Worm (Caenorhabditis elegans) whole organism, late embryonic: ENCODE results near the gene mrpl-11.
A peak's percentile ranks its signal among the peaks of the same experiment; 100 is the strongest.

Source experiments
- F13H6.1 ChIP-seq: sonication (generic microtip); optimal IDR thresholded peaks from 2 replicates; lab custom pipeline; 2016; ENCODE audit warnings: missing genetic modification characterization, missing compliant biosample characterization
- K02D7.2 ChIP-seq: sonication (generic microtip); optimal IDR thresholded peaks from 2 replicates; lab custom pipeline; 2017; ENCODE audit warnings: mild to moderate bottlenecking, missing genetic modification characterization, missing compliant biosample characterization
- Y22D7AL.16 ChIP-seq: sonication (generic microtip); optimal IDR thresholded peaks from 2 replicates; lab custom pipeline; 2016; ENCODE audit warnings: missing genetic modification characterization, missing compliant biosample characterization
- ceh-14 ChIP-seq: sonication (generic microtip); optimal IDR thresholded peaks from 2 replicates; lab custom pipeline; 2016; ENCODE audit warnings: missing genotype, missing genetic modification characterization, missing compliant biosample characterization
- ceh-18 ChIP-seq: sonication (generic microtip); optimal IDR thresholded peaks from 2 replicates; lab custom pipeline; 2016; ENCODE audit warnings: missing genetic modification characterization, missing compliant biosample characterization
- ceh-19 ChIP-seq: fragments of 200-800 bp; sonication (Bioruptor generic); optimal IDR thresholded peaks from 2 replicates; lab custom pipeline; 2018; ENCODE audit warnings: mild to moderate bottlenecking, missing genetic modification characterization, missing compliant biosample characterization
- ceh-31 ChIP-seq: sonication (generic microtip); optimal IDR thresholded peaks from 2 replicates; lab custom pipeline; 2016; ENCODE audit warnings: missing genetic modification characterization, missing compliant biosample characterization
- ceh-45 ChIP-seq: fragments of 200-800 bp; sonication (Bioruptor generic); IDR thresholded peaks from 2 replicates; pipeline ENCODE4 v1.3.6; 2022; ENCODE audit warnings: missing genetic modification reagents, missing genetic modification characterization, missing compliant biosample characterization
- ceh-48 ChIP-seq: sonication (generic microtip); optimal IDR thresholded peaks from 2 replicates; lab custom pipeline; 2016; ENCODE audit warnings: missing genetic modification characterization, inconsistent platforms, missing compliant biosample characterization
- ceh-9 ChIP-seq: sonication (generic microtip); optimal IDR thresholded peaks from 2 replicates; lab custom pipeline; 2016; ENCODE audit warnings: mild to moderate bottlenecking, missing genetic modification characterization, inconsistent platforms, missing compliant biosample characterization
- dve-1 ChIP-seq: sonication (generic microtip); optimal IDR thresholded peaks from 2 replicates; lab custom pipeline; 2017; ENCODE audit warnings: antibody characterized with exemption, mild to moderate bottlenecking, missing genetic modification characterization, missing compliant biosample characterization
- elt-2 ChIP-seq: sonication (generic microtip); optimal IDR thresholded peaks from 2 replicates; lab custom pipeline; 2016; ENCODE audit warnings: missing genetic modification reagents, missing genetic modification characterization, missing compliant biosample characterization
- eyg-1 ChIP-seq: sonication (generic microtip); optimal IDR thresholded peaks from 2 replicates; lab custom pipeline; 2016; ENCODE audit warnings: missing genotype, missing genetic modification characterization, missing compliant biosample characterization
- fax-1 ChIP-seq: sonication (generic microtip); optimal IDR thresholded peaks from 2 replicates; lab custom pipeline; 2016; ENCODE audit warnings: missing genotype, missing genetic modification characterization, missing compliant biosample characterization
- fkh-10 ChIP-seq: fragments of 150-350 bp; optimal IDR thresholded peaks from 2 replicates; lab custom pipeline; 2014; ENCODE audit warnings: missing biosample characterization, missing genetic modification reagents, missing genetic modification characterization
- hlh-13 ChIP-seq: fragments of 200-800 bp; sonication (Bioruptor generic); optimal IDR thresholded peaks from 2 replicates; lab custom pipeline; 2018; ENCODE audit warnings: mild to moderate bottlenecking, missing genetic modification characterization, missing compliant biosample characterization
- hlh-15 ChIP-seq: sonication (generic microtip); optimal IDR thresholded peaks from 2 replicates; lab custom pipeline; 2016; ENCODE audit warnings: missing genetic modification characterization, missing compliant biosample characterization
- hlh-8 ChIP-seq: sonication (generic microtip); optimal IDR thresholded peaks from 2 replicates; lab custom pipeline; 2016; ENCODE audit warnings: missing genotype, missing genetic modification characterization, missing compliant biosample characterization
- nhr-11 ChIP-seq: fragments of 150-350 bp; optimal IDR thresholded peaks from 2 replicates; lab custom pipeline; 2014; ENCODE audit warnings: missing biosample characterization, missing genetic modification characterization
- nhr-232 ChIP-seq: sonication (generic microtip); optimal IDR thresholded peaks from 2 replicates; lab custom pipeline; 2016; ENCODE audit warnings: missing genetic modification characterization, missing compliant biosample characterization
- odd-2 ChIP-seq: sonication (generic microtip); optimal IDR thresholded peaks from 2 replicates; lab custom pipeline; 2017; ENCODE audit warnings: antibody characterized with exemption, mild to moderate bottlenecking, missing genetic modification characterization, missing compliant biosample characterization
- pag-3 ChIP-seq: sonication (generic microtip); optimal IDR thresholded peaks from 2 replicates; lab custom pipeline; 2016; ENCODE audit warnings: missing compliant biosample characterization, missing genetic modification characterization, borderline replicate concordance
- pax-1 ChIP-seq: fragments of 150-350 bp; optimal IDR thresholded peaks from 2 replicates; lab custom pipeline; 2014; ENCODE audit warnings: missing biosample characterization, missing genetic modification characterization
- pha-2 ChIP-seq: sonication (generic microtip); optimal IDR thresholded peaks from 2 replicates; lab custom pipeline; 2017; ENCODE audit warnings: mild to moderate bottlenecking, missing genetic modification characterization, missing compliant biosample characterization
- pha-4 ChIP-seq: fragments of 150-350 bp; optimal IDR thresholded peaks from 2 replicates; lab custom pipeline; 2018; ENCODE audit warnings: missing biosample characterization, missing genetic modification reagents, missing genetic modification characterization
- pqm-1 ChIP-seq: sonication (generic microtip); optimal IDR thresholded peaks from 2 replicates; lab custom pipeline; 2016; ENCODE audit warnings: missing genetic modification characterization, missing compliant biosample characterization
- pros-1 ChIP-seq: fragments of 150-350 bp; optimal IDR thresholded peaks from 2 replicates; lab custom pipeline; 2014; ENCODE audit warnings: missing biosample characterization, missing genetic modification reagents, missing genetic modification characterization
- ref-2 ChIP-seq: sonication (generic microtip); optimal IDR thresholded peaks from 2 replicates; lab custom pipeline; 2016; ENCODE audit warnings: missing genetic modification characterization, missing compliant biosample characterization
- rnt-1 ChIP-seq: sonication (generic microtip); optimal IDR thresholded peaks from 2 replicates; lab custom pipeline; 2016; ENCODE audit warnings: missing genetic modification characterization, missing compliant biosample characterization
- sox-4 ChIP-seq: sonication (generic microtip); optimal IDR thresholded peaks from 2 replicates; lab custom pipeline; 2017; ENCODE audit warnings: mild to moderate bottlenecking, missing genetic modification characterization, inconsistent platforms, missing compliant biosample characterization
- tbx-2 ChIP-seq: sonication (generic microtip); optimal IDR thresholded peaks from 2 replicates; lab custom pipeline; 2016; ENCODE audit warnings: missing genetic modification characterization, missing compliant biosample characterization
- unc-42 ChIP-seq: sonication (generic microtip); optimal IDR thresholded peaks from 2 replicates; lab custom pipeline; 2016; ENCODE audit warnings: missing genotype, missing genetic modification characterization, missing compliant biosample characterization
- zip-5 ChIP-seq: sonication (generic microtip); optimal IDR thresholded peaks from 2 replicates; lab custom pipeline; 2016; ENCODE audit warnings: missing genetic modification characterization, missing compliant biosample characterization
- ztf-16 ChIP-seq: sonication (generic microtip); optimal IDR thresholded peaks from 2 replicates; lab custom pipeline; 2017; ENCODE audit warnings: missing genetic modification characterization, missing compliant biosample characterization

The mrpl-11 gene

ce11 chrIII:8743796-8744404 is 26.5 kb downstream of the mrpl-11 start, which contains the start of gene ZK370.6:
ZK370.6 (minus strand) TSS chrIII:8743846.
- peak; percentile 91 for TF ChIP-seq unc-42
- no peak for TF ChIP-seq pha-4 (tag; lab: Kevin White, UChicago)

DNA sequence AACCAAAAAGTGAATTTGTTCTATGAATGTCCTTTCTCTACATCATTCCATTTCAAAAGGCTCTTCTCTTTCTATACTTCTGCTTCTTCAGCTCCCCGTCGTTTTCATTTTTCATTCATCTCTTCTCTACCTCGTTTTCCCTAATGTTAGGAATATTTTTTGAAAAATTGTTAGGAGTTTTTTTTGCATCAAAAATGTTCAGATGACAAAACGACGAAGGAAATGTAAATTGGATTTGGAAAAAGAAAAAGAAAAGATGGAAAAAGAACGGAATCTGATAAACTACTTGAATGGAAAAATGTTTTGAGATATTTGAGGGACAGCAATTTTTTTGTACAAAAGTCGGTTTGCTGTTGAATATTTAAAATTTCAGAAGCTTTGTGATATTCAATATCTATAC is 27.3 kb downstream of the mrpl-11 start:
- TF ChIP-seq pha-2 (tag; lab: Kevin White, UChicago) (no peak), fax-1 (tag; lab: Kevin White, UChicago) (no peak), hlh-8 (tag; lab: Kevin White, UChicago) (no peak), zip-5 (no peak), eyg-1 (tag; lab: Kevin White, UChicago) (no peak), rnt-1 (tag; lab: Kevin White, UChicago) (no peak)

DNA sequence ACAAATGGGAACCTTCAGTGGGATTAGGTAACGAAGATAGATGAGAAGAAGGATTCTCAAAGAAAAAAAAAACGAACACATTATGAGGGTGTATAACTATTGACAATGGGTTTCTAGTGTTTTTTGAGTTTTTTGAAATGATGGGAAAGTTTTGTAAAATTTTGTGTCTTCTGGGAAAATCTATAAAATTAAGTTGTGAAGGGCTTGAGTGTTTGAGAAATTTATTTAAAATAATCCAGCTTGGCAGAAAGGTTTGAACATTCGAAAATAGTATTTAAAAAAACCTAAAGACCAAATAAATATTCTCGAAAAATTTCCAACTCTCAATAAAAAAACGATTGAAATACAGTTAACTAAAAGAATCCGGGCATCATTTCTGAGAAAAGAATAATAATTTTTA is 27.8 kb downstream of the mrpl-11 start:
- no peak for TF ChIP-seq fkh-10 (GFP tag; lab: Kevin White, UChicago)

ce11 chrIII:8748620-8749019 is 31.2 kb downstream of the mrpl-11 start:
- TF ChIP-seq ceh-14 (tag; lab: Kevin White, UChicago) (no peak), ceh-48 (tag; lab: Kevin White, UChicago) (no peak), elt-2 (tag; lab: Kevin White, UChicago) (peak; percentile 75), fkh-10 (GFP tag; lab: Kevin White, UChicago) (no peak), hlh-13 (GFP tag; lab: Kevin White, UChicago) (no peak), pag-3 (no peak)

ce11 chrIII:8749487-8749886 is 32.0 kb downstream of the mrpl-11 start, which contains the start of gene sma-2:
sma-2 (plus strand) TSS chrIII:8749680.
- TF ChIP-seq pqm-1 (tag; lab: Kevin White, UChicago): peak; percentile 33
- TF ChIP-seq dve-1: peak; percentile 17
- TF ChIP-seq ceh-18 (tag; lab: Kevin White, UChicago): peak; percentile 6
- peak; percentile 4 for TF ChIP-seq tbx-2
- TF ChIP-seq pros-1: no peak
- no peak for TF ChIP-seq hlh-8 (tag; lab: Kevin White, UChicago)
- no peak for TF ChIP-seq ceh-9
- TF ChIP-seq F13H6.1 (tag; lab: Kevin White, UChicago): peak; percentile 26
- no peak for TF ChIP-seq hlh-15 (tag; lab: Kevin White, UChicago)
- TF ChIP-seq ref-2 (tag; lab: Kevin White, UChicago): no peak

- TF ChIP-seq fax-1 (tag; lab: Kevin White, UChicago) (no peak), pax-1 (tag; lab: Kevin White, UChicago) (no peak), pha-4 (tag; lab: Kevin White, UChicago) (no peak), ceh-45 (GFP tag; lab: Robert Waterston, UW) (no peak), nhr-11 (tag; lab: Kevin White, UChicago) (no peak), rnt-1 (tag; lab: Kevin White, UChicago) (no peak), K02D7.2 (tag; lab: Kevin White, UChicago) (no peak), sox-4 (tag; lab: Kevin White, UChicago) (no peak), odd-2 (tag; lab: Kevin White, UChicago) (no peak), hlh-8 (tag; lab: Kevin White, UChicago) (no peak), ceh-19 (GFP tag; lab: Kevin White, UChicago) (no peak), ztf-16 (tag; lab: Kevin White, UChicago) (no peak), nhr-232 (tag; lab: Kevin White, UChicago) (no peak), ceh-31 (tag; lab: Kevin White, UChicago) (no peak), pag-3 (no peak), Y22D7AL.16 (tag; lab: Kevin White, UChicago) (no peak)
These were observed 33.2 kb downstream of the mrpl-11 start, which contains the start of gene ugtp-1 for ce11 chrIII:8750606-8751005. ugtp-1 (minus strand) TSS chrIII:8750706.
